Fruit fly (Drosophila melanogaster) whole organism, embryonic: ENCODE measurements around the gene CG5835.

Experiments
- CG11085 ChIP-seq: fragments of 200-800 bp; sonication (Bioruptor generic); IDR thresholded peaks from 2 replicates; pipeline ENCODE4 v1.3.6; 2022; ENCODE audit warnings: missing biosample characterization, missing genetic modification characterization
- CG12391 ChIP-seq: fragments of 200-800 bp; sonication (Bioruptor generic); optimal IDR thresholded peaks from 3 replicates; lab custom pipeline; 2018; ENCODE audit warnings: missing biosample characterization, mild to moderate bottlenecking, missing genetic modification characterization, moderate library complexity
- CG12769 ChIP-seq: fragments of 200-800 bp; sonication (Bioruptor generic); optimal IDR thresholded peaks from 2 replicates; lab custom pipeline; 2019; ENCODE audit warnings: missing biosample characterization, mild to moderate bottlenecking, missing genetic modification characterization, moderate library complexity
- CG13123 ChIP-seq: fragments of 200-800 bp; sonication (Bioruptor generic); optimal IDR thresholded peaks from 2 replicates; lab custom pipeline; 2016; ENCODE audit warnings: missing biosample characterization, missing genetic modification characterization
- CG1602 ChIP-seq: fragments of 200-800 bp; sonication (Bioruptor generic); optimal IDR thresholded peaks from 3 replicates; lab custom pipeline; 2016; ENCODE audit warnings: missing biosample characterization, missing genetic modification characterization
- CG17361 ChIP-seq: fragments of 200-800 bp; sonication (Bioruptor generic); IDR thresholded peaks from 3 replicates; pipeline ENCODE4 v1.3.6; 2022; ENCODE audit warnings: missing biosample characterization, missing genetic modification characterization
- CG17568 ChIP-seq: fragments of 200-800 bp; sonication (Bioruptor generic); optimal IDR thresholded peaks from 2 replicates; lab custom pipeline; 2018; ENCODE audit warnings: missing biosample characterization, mild to moderate bottlenecking, missing genetic modification characterization, moderate library complexity
- CG18619 ChIP-seq: fragments of 200-800 bp; sonication (Bioruptor generic); optimal IDR thresholded peaks from 3 replicates; lab custom pipeline; 2017; ENCODE audit warnings: missing biosample characterization, mild to moderate bottlenecking, missing genetic modification characterization
- CG2199 ChIP-seq: fragments of 200-800 bp; sonication (Bioruptor generic); IDR thresholded peaks from 3 replicates; pipeline ENCODE4 v1.3.6; 2022; ENCODE audit warnings: missing biosample characterization, missing genetic modification characterization
- CG2678 ChIP-seq: fragments of 200-800 bp; sonication (Bioruptor generic); optimal IDR thresholded peaks from 3 replicates; lab custom pipeline; 2019; ENCODE audit warnings: missing biosample characterization, mild to moderate bottlenecking, missing genetic modification characterization, moderate library complexity
- CG3281 ChIP-seq: fragments of 200-800 bp; sonication (Bioruptor generic); optimal IDR thresholded peaks from 3 replicates; lab custom pipeline; 2017; ENCODE audit warnings: missing biosample characterization, mild to moderate bottlenecking, missing genetic modification characterization
- CG34422 ChIP-seq: fragments of 200-800 bp; sonication (Bioruptor generic); IDR thresholded peaks from 3 replicates; pipeline ENCODE4 v1.3.6; 2022; ENCODE audit warnings: missing biosample characterization, missing genetic modification characterization
- CG5953 ChIP-seq: fragments of 200-800 bp; sonication (Bioruptor generic); IDR thresholded peaks from 2 replicates; pipeline ENCODE4 v1.3.6; 2022; ENCODE audit warnings: missing biosample characterization, missing genetic modification characterization
- CG7745 ChIP-seq: fragments of 200-800 bp; sonication (Bioruptor generic); optimal IDR thresholded peaks from 2 replicates; lab custom pipeline; 2018; ENCODE audit warnings: missing biosample characterization, mild to moderate bottlenecking, missing genetic modification characterization, moderate library complexity
- CG7987 ChIP-seq: fragments of 200-800 bp; sonication (Bioruptor generic); optimal IDR thresholded peaks from 2 replicates; lab custom pipeline; 2018; ENCODE audit warnings: missing biosample characterization, mild to moderate bottlenecking, missing genetic modification characterization, moderate library complexity
- CoRest ChIP-seq: fragments of 200-800 bp; sonication (Bioruptor generic); optimal IDR thresholded peaks from 3 replicates; lab custom pipeline; 2018; ENCODE audit warnings: missing biosample characterization, mild to moderate bottlenecking, missing genetic modification characterization, moderate library complexity
- Dbx ChIP-seq: fragments of 200-800 bp; sonication (Bioruptor generic); IDR thresholded peaks from 3 replicates; pipeline ENCODE4 v1.3.6; 2022; ENCODE audit warnings: missing biosample characterization, missing genetic modification characterization
- Dll ChIP-seq: fragments of 200-800 bp; sonication (Bioruptor generic); IDR thresholded peaks from 4 replicates; pipeline ENCODE4 v1.3.6; 2022; ENCODE audit warnings: missing biosample characterization, missing genetic modification characterization; ENCODE audit not compliant: partially characterized antibody
- Dref ChIP-seq: fragments of 200-800 bp; sonication (Bioruptor generic); IDR thresholded peaks from 2 replicates; pipeline ENCODE4 v1.3.6; 2022; ENCODE audit warnings: missing biosample characterization, missing genetic modification characterization
- E2f1 ChIP-seq: fragments of 200-800 bp; sonication (Bioruptor generic); IDR thresholded peaks from 2 replicates; pipeline ENCODE4 v1.3.6; 2022; ENCODE audit warnings: missing biosample characterization, missing genetic modification characterization
- Gug ChIP-seq: fragments of 200-800 bp; sonication (Bioruptor generic); IDR thresholded peaks from 4 replicates; pipeline ENCODE4 v1.3.6; 2022; ENCODE audit warnings: missing biosample characterization, missing genetic modification characterization
- Mrtf ChIP-seq: fragments of 200-800 bp; sonication (Bioruptor generic); IDR thresholded peaks from 3 replicates; pipeline ENCODE4 v1.3.6; 2022; ENCODE audit warnings: missing biosample characterization, missing genetic modification characterization
- Oaz ChIP-seq: fragments of 200-800 bp; sonication (Bioruptor generic); IDR thresholded peaks from 2 replicates; pipeline ENCODE4 v1.3.6; 2022; ENCODE audit warnings: missing biosample characterization, missing genetic modification characterization
- PHDP ChIP-seq: fragments of 200-800 bp; sonication (Bioruptor generic); optimal IDR thresholded peaks from 3 replicates; lab custom pipeline; 2018; ENCODE audit warnings: missing biosample characterization, mild to moderate bottlenecking, missing genetic modification characterization, moderate library complexity
- Spps ChIP-seq: fragments of 200-800 bp; sonication (Bioruptor generic); optimal IDR thresholded peaks from 2 replicates; lab custom pipeline; 2018; ENCODE audit warnings: missing biosample characterization, mild to moderate bottlenecking, missing genetic modification characterization
- Taf1 ChIP-seq: fragments of 200-800 bp; sonication (Bioruptor generic); IDR thresholded peaks from 2 replicates; pipeline ENCODE4 v1.3.6; 2022; ENCODE audit warnings: missing biosample characterization, missing genetic modification characterization
- Xrp1 ChIP-seq: fragments of 200-800 bp; sonication (Bioruptor generic); IDR thresholded peaks from 2 replicates; pipeline ENCODE4 v1.3.6; 2022; ENCODE audit warnings: missing biosample characterization, missing genetic modification characterization
- abd-A ChIP-seq: fragments of 200-800 bp; sonication (Bioruptor generic); optimal IDR thresholded peaks from 3 replicates; lab custom pipeline; 2019; ENCODE audit warnings: missing biosample characterization, mild to moderate bottlenecking, missing genetic modification characterization, moderate library complexity
- bbx ChIP-seq: fragments of 200-800 bp; sonication (Bioruptor generic); IDR thresholded peaks from 2 replicates; pipeline ENCODE4 v1.3.6; 2022; ENCODE audit warnings: missing biosample characterization, missing genetic modification characterization; ENCODE audit not compliant: partially characterized antibody
- bigmax ChIP-seq: fragments of 200-800 bp; sonication (Bioruptor generic); optimal IDR thresholded peaks from 2 replicates; lab custom pipeline; 2018; ENCODE audit warnings: missing biosample characterization, mild to moderate bottlenecking, missing genetic modification characterization
- btn ChIP-seq: fragments of 200-800 bp; sonication (Bioruptor generic); optimal IDR thresholded peaks from 2 replicates; lab custom pipeline; 2016; ENCODE audit warnings: missing biosample characterization, missing genetic modification characterization
- cas ChIP-seq: fragments of 200-800 bp; sonication (Bioruptor generic); IDR thresholded peaks from 2 replicates; pipeline ENCODE4 v1.3.6; 2022; ENCODE audit warnings: missing biosample characterization, missing genetic modification characterization
- fru ChIP-seq: fragments of >200 bp; optimal IDR thresholded peaks from 2 replicates; lab custom pipeline; 2017
- grau ChIP-seq: fragments of 200-800 bp; optimal IDR thresholded peaks from 3 replicates; lab custom pipeline; 2019; ENCODE audit warnings: missing biosample characterization, mild to moderate bottlenecking, missing genetic modification characterization, moderate library complexity
- gsb ChIP-seq: fragments of 200-800 bp; sonication (Bioruptor generic); IDR thresholded peaks from 2 replicates; pipeline ENCODE4 v1.3.6; 2022; ENCODE audit warnings: missing biosample characterization, missing genetic modification characterization
- her ChIP-seq: fragments of 200-800 bp; sonication (Bioruptor generic); optimal IDR thresholded peaks from 2 replicates; lab custom pipeline; 2016; ENCODE audit warnings: missing biosample characterization, missing genetic modification characterization
- insv ChIP-seq, 2 experiments: fragments of 200-800 bp; sonication (Bioruptor generic); optimal IDR thresholded peaks; 3 replicates each; lab custom pipeline; 2016 to 2018; ENCODE audit warnings: missing biosample characterization in 2 of 2, missing genetic modification characterization in 2 of 2
- jigr1 ChIP-seq: fragments of 200-800 bp; sonication (Bioruptor generic); IDR thresholded peaks from 3 replicates; pipeline ENCODE4 v1.3.6; 2022; ENCODE audit warnings: missing biosample characterization, missing genetic modification characterization
- lmd ChIP-seq: fragments of 200-800 bp; sonication (Bioruptor generic); IDR thresholded peaks from 2 replicates; pipeline ENCODE4 v1.3.6; 2022; ENCODE audit warnings: missing biosample characterization, missing genetic modification characterization
- mirr ChIP-seq: fragments of 200-800 bp; sonication (Bioruptor generic); optimal IDR thresholded peaks from 3 replicates; lab custom pipeline; 2018; ENCODE audit warnings: missing biosample characterization, mild to moderate bottlenecking, missing genetic modification characterization
- org-1 ChIP-seq: fragments of 200-800 bp; sonication (Bioruptor generic); optimal IDR thresholded peaks from 2 replicates; lab custom pipeline; 2017; ENCODE audit warnings: missing biosample characterization, missing genetic modification characterization
- prd ChIP-seq, 3 experiments: fragments of >200 bp in 2 of 3; fragments of 200-800 bp in 1 of 3; sonication (Bioruptor generic) in 1 of 3; optimal IDR thresholded peaks in 2 of 3; IDR thresholded peaks in 1 of 3; 2 replicates in 2 of 3; 3 replicates in 1 of 3; pipeline versions ENCODE4 v1.3.6 to Lab custom; 2017 to 2022; ENCODE audit warnings: missing biosample characterization in 1 of 3, missing genetic modification characterization in 1 of 3
- ro ChIP-seq: fragments of 200-800 bp; sonication (Bioruptor generic); IDR thresholded peaks from 2 replicates; pipeline ENCODE4 v1.3.6; 2022; ENCODE audit warnings: missing biosample characterization, missing genetic modification characterization
- row ChIP-seq: fragments of 200-800 bp; sonication (Bioruptor generic); IDR thresholded peaks from 3 replicates; pipeline ENCODE4 v1.3.6; 2022; ENCODE audit warnings: missing biosample characterization, missing genetic modification characterization
- salm ChIP-seq: fragments of 200-800 bp; sonication (Bioruptor generic); optimal IDR thresholded peaks from 2 replicates; lab custom pipeline; 2018; ENCODE audit warnings: missing biosample characterization, mild to moderate bottlenecking, missing genetic modification characterization
- sima ChIP-seq: fragments of 200-800 bp; sonication (Bioruptor generic); optimal IDR thresholded peaks from 2 replicates; lab custom pipeline; 2016; ENCODE audit warnings: missing biosample characterization, missing genetic modification characterization
- sqz ChIP-seq: fragments of 200-800 bp; sonication (Bioruptor generic); optimal IDR thresholded peaks from 3 replicates; lab custom pipeline; 2018; ENCODE audit warnings: missing biosample characterization, mild to moderate bottlenecking, missing genetic modification characterization
- sug ChIP-seq: fragments of 200-800 bp; optimal IDR thresholded peaks from 2 replicates; lab custom pipeline; 2019; ENCODE audit warnings: missing biosample characterization, mild to moderate bottlenecking, missing genetic modification characterization, moderate library complexity
- unpg ChIP-seq: fragments of 200-800 bp; sonication (Bioruptor generic); optimal IDR thresholded peaks from 3 replicates; lab custom pipeline; 2018; ENCODE audit warnings: missing biosample characterization, mild to moderate bottlenecking, missing genetic modification characterization, moderate library complexity
- wdn ChIP-seq: fragments of 200-800 bp; sonication (Bioruptor generic); IDR thresholded peaks from 2 replicates; pipeline ENCODE4 v1.3.6; 2022; ENCODE audit warnings: missing biosample characterization, missing genetic modification characterization
- zen ChIP-seq: fragments of 200-800 bp; sonication (Bioruptor generic); optimal IDR thresholded peaks from 3 replicates; lab custom pipeline; 2018; ENCODE audit warnings: missing biosample characterization, mild to moderate bottlenecking, missing genetic modification characterization, moderate library complexity
- zen2 ChIP-seq: fragments of 200-800 bp; sonication (Bioruptor generic); IDR thresholded peaks from 3 replicates; pipeline ENCODE4 v1.3.6; 2022; ENCODE audit warnings: missing biosample characterization, missing genetic modification characterization; ENCODE audit not compliant: partially characterized antibody

Gene CG5835

dm6 chr3R:19182848-19183247, 29.4 kb upstream of the CG5835 start (continued):
- TF ChIP-seq CG12769: no peak
- TF ChIP-seq sug (tag; lab: Kevin White, UChicago): no peak
- no peak for TF ChIP-seq CG11085 (GFP tag; lab: Robert Waterston, UW)
- no peak for TF ChIP-seq cas (GFP tag; lab: Robert Waterston, UW)
- TF ChIP-seq CG7745 (tag; lab: Kevin White, UChicago): no peak
- peak; percentile 3 for TF ChIP-seq CG17568 (GFP tag; lab: Kevin White, UChicago)
- no peak for TF ChIP-seq fru (lab: Kevin White, UChicago)
- TF ChIP-seq insv (GFP tag; optimal IDR thresholded peaks at IDR 0.05; lab: Kevin White, UChicago): no peak
- TF ChIP-seq zen2 (GFP tag; lab: Robert Waterston, UW): no peak
- no peak for TF ChIP-seq wdn (GFP tag; lab: Robert Waterston, UW)
- TF ChIP-seq Dref (GFP tag; lab: Robert Waterston, UW): no peak
- TF ChIP-seq Taf1 (GFP tag; lab: Robert Waterston, UW): no peak
- TF ChIP-seq CG2199 (GFP tag; lab: Robert Waterston, UW): no peak
- TF ChIP-seq CG2678: peak; percentile 55
- TF ChIP-seq CG12391 (tag; lab: Kevin White, UChicago): no peak
- TF ChIP-seq jigr1: no peak
- no peak for TF ChIP-seq sima (GFP tag; lab: Kevin White, UChicago)
- TF ChIP-seq Dbx (GFP tag; lab: Robert Waterston, UW): no peak
- no peak for TF ChIP-seq row
- TF ChIP-seq Spps (tag; lab: Kevin White, UChicago): no peak
- TF ChIP-seq btn (GFP tag; lab: Kevin White, UChicago): no peak
- TF ChIP-seq org-1 (GFP tag; lab: Kevin White, UChicago): peak; percentile 25
- TF ChIP-seq CG1602: no peak
- TF ChIP-seq grau (tag; lab: Kevin White, UChicago): no peak
- TF ChIP-seq prd (optimal IDR thresholded peaks at IDR 0.05; lab: Kevin White, UChicago): no peak
- no peak for TF ChIP-seq prd (GFP tag; IDR thresholded peaks at IDR 0.05; lab: Robert Waterston, UW)
- no peak for TF ChIP-seq Xrp1
- TF ChIP-seq bigmax (GFP tag; lab: Kevin White, UChicago): no peak
- peak; percentile 8 for TF ChIP-seq unpg
- no peak for TF ChIP-seq zen (tag; lab: Kevin White, UChicago)
- no peak for TF ChIP-seq salm
- no peak for TF ChIP-seq her (GFP tag; lab: Kevin White, UChicago)
- TF ChIP-seq lmd (GFP tag; lab: Robert Waterston, UW): no peak
- TF ChIP-seq CG7987: no peak
- TF ChIP-seq Dll: no peak
- no peak for TF ChIP-seq CG18619 (GFP tag; lab: Kevin White, UChicago)
- no peak for TF ChIP-seq ro (GFP tag; lab: Robert Waterston, UW)
- TF ChIP-seq CG34422 (GFP tag; lab: Robert Waterston, UW): no peak
- no peak for TF ChIP-seq CG17361 (GFP tag; lab: Robert Waterston, UW)
- no peak for TF ChIP-seq Mrtf (GFP tag; lab: Robert Waterston, UW)
- TF ChIP-seq gsb (GFP tag; lab: Robert Waterston, UW): no peak
- TF ChIP-seq mirr (GFP tag; lab: Kevin White, UChicago): no peak
- no peak for TF ChIP-seq Oaz
- no peak for TF ChIP-seq E2f1 (GFP tag; lab: Robert Waterston, UW)
- no peak for TF ChIP-seq CG13123 (GFP tag; lab: Kevin White, UChicago)
- no peak for TF ChIP-seq PHDP (tag; lab: Kevin White, UChicago)
- TF ChIP-seq bbx (GFP tag; lab: Robert Waterston, UW): no peak
- no peak for TF ChIP-seq CG3281 (GFP tag; lab: Kevin White, UChicago)
- TF ChIP-seq sqz (GFP tag; lab: Kevin White, UChicago): no peak
- TF ChIP-seq CG5953 (GFP tag; lab: Robert Waterston, UW): peak; percentile 71
- TF ChIP-seq abd-A: no peak
- TF ChIP-seq Gug (GFP tag; lab: Robert Waterston, UW): no peak
- no peak for TF ChIP-seq CoRest (tag; lab: Kevin White, UChicago)
